Fruit fly (Drosophila melanogaster) whole organism, pupa: Measurements from ENCODE around the gene CG6654.

Source experiments
- CG10348 ChIP-seq: fragments of 200-800 bp; sonication (Bioruptor generic); IDR thresholded peaks from 2 replicates; pipeline ENCODE4 v1.3.6; 2022; ENCODE audit warnings: missing biosample characterization, missing genetic modification characterization
- CG12605 ChIP-seq: fragments of 200-800 bp; sonication (Bioruptor generic); IDR thresholded peaks from 2 replicates; pipeline ENCODE4 v1.3.6; 2022; ENCODE audit warnings: missing biosample characterization, missing genetic modification characterization
- CG13204 ChIP-seq: fragments of 200-800 bp; sonication (Bioruptor generic); optimal IDR thresholded peaks from 2 replicates; lab custom pipeline; 2018; ENCODE audit warnings: missing biosample characterization, mild to moderate bottlenecking, missing genetic modification characterization, moderate library complexity
- CG14655 ChIP-seq: fragments of 200-800 bp; sonication (Bioruptor generic); optimal IDR thresholded peaks from 3 replicates; lab custom pipeline; 2017; ENCODE audit warnings: mild to moderate bottlenecking, missing biosample characterization, missing genetic modification reagents, missing genetic modification characterization
- CG15710 ChIP-seq: fragments of 200-800 bp; sonication (Bioruptor generic); optimal IDR thresholded peaks from 2 replicates; lab custom pipeline; 2018; ENCODE audit warnings: missing biosample characterization, mild to moderate bottlenecking, missing genetic modification characterization, moderate library complexity
- CG17806 ChIP-seq: fragments of 200-800 bp; sonication (Bioruptor generic); optimal IDR thresholded peaks from 2 replicates; lab custom pipeline; 2018; ENCODE audit warnings: missing biosample characterization, mild to moderate bottlenecking, missing genetic modification characterization, moderate library complexity
- CG32121 ChIP-seq: fragments of 200-800 bp; sonication (Bioruptor generic); IDR thresholded peaks from 2 replicates; pipeline ENCODE4 v1.3.6; 2022; ENCODE audit warnings: missing biosample characterization, missing genetic modification characterization
- CG34367 ChIP-seq: fragments of 200-800 bp; sonication (Bioruptor generic); optimal IDR thresholded peaks from 2 replicates; lab custom pipeline; 2018; ENCODE audit warnings: missing biosample characterization, mild to moderate bottlenecking, missing genetic modification characterization
- CG4496 ChIP-seq: fragments of 200-800 bp; sonication (Bioruptor generic); IDR thresholded peaks from 3 replicates; pipeline ENCODE4 v1.3.6; 2022; ENCODE audit warnings: missing biosample characterization, missing genetic modification characterization
- CG8159 ChIP-seq: fragments of 200-800 bp; sonication (Bioruptor generic); optimal IDR thresholded peaks from 3 replicates; lab custom pipeline; 2018; ENCODE audit warnings: missing biosample characterization, mild to moderate bottlenecking, missing genetic modification characterization, moderate library complexity
- CG8301 ChIP-seq: fragments of 200-800 bp; sonication (Bioruptor generic); optimal IDR thresholded peaks from 2 replicates; lab custom pipeline; 2018; ENCODE audit warnings: missing biosample characterization, mild to moderate bottlenecking, missing genetic modification characterization
- CG9948 ChIP-seq: fragments of 200-800 bp; sonication (Bioruptor generic); optimal IDR thresholded peaks from 2 replicates; lab custom pipeline; 2018; ENCODE audit warnings: missing biosample characterization, mild to moderate bottlenecking, missing genetic modification characterization, moderate library complexity
- D1 ChIP-seq: fragments of 200-800 bp; sonication (Bioruptor generic); optimal IDR thresholded peaks from 2 replicates; lab custom pipeline; 2018; ENCODE audit warnings: missing biosample characterization, mild to moderate bottlenecking, missing genetic modification characterization, moderate library complexity
- EcR ChIP-seq: fragments of 200-800 bp; sonication (Bioruptor generic); optimal IDR thresholded peaks from 3 replicates; lab custom pipeline; 2019; ENCODE audit warnings: missing biosample characterization, missing genetic modification characterization, mild to moderate bottlenecking, moderate library complexity, missing genetic modification reagents
- Ets98B ChIP-seq: fragments of 200-800 bp; sonication (Bioruptor generic); IDR thresholded peaks from 2 replicates; pipeline ENCODE4 v1.3.6; 2022; ENCODE audit warnings: missing biosample characterization, missing genetic modification characterization
- Pif1A ChIP-seq: fragments of 200-800 bp; sonication (Bioruptor generic); optimal IDR thresholded peaks from 3 replicates; lab custom pipeline; 2016; ENCODE audit warnings: missing biosample characterization, missing genetic modification characterization
- Pif1B ChIP-seq: fragments of 200-800 bp; sonication (Bioruptor generic); optimal IDR thresholded peaks from 3 replicates; lab custom pipeline; 2016; ENCODE audit warnings: missing biosample characterization, missing genetic modification characterization
- Snoo ChIP-seq: fragments of 200-800 bp; sonication (Bioruptor generic); optimal IDR thresholded peaks from 3 replicates; lab custom pipeline; 2017; ENCODE audit warnings: missing biosample characterization, mild to moderate bottlenecking, missing genetic modification characterization, inconsistent platforms
- fd96Ca ChIP-seq: fragments of 200-800 bp; sonication (Bioruptor generic); IDR thresholded peaks from 3 replicates; pipeline ENCODE4 v1.3.6; 2022; ENCODE audit warnings: missing biosample characterization, missing genetic modification characterization
- gl ChIP-seq: fragments of 200-800 bp; sonication (Bioruptor generic); optimal IDR thresholded peaks from 2 replicates; lab custom pipeline; 2018; ENCODE audit warnings: missing biosample characterization, mild to moderate bottlenecking, missing genetic modification characterization
- rn ChIP-seq: fragments of 200-800 bp; sonication (Bioruptor generic); IDR thresholded peaks from 2 replicates; pipeline ENCODE4 v1.3.6; 2022; ENCODE audit warnings: missing biosample characterization, missing genetic modification characterization

CG6654 gene

dm6 chr3R:15205223-15205622 lies 8.2 kb downstream of the CG6654 start:
- TF ChIP-seq CG10348 (GFP tag; lab: Robert Waterston, UW), result no peak
- TF ChIP-seq CG4496, result peak; percentile 28; the same call in 1 of the 3 replicates
- no peak for TF ChIP-seq CG34367 (tag; lab: Kevin White, UChicago)
- no peak for TF ChIP-seq CG8159 (tag; lab: Kevin White, UChicago)
- TF ChIP-seq, all 21 proteins: peak for 1

- TF ChIP-seq EcR (GFP tag; lab: Kevin White, UChicago) (peak; percentile 52), CG10348 (GFP tag; lab: Robert Waterston, UW) (no peak), gl (tag; lab: Kevin White, UChicago) (no peak), Pif1A (GFP tag; lab: Kevin White, UChicago) (no peak)
Measured at dm6 chr3R:15198052-15198793, 15.2 kb downstream of the CG6654 start.

- TF ChIP-seq Pif1B, result no peak
- no peak for TF ChIP-seq D1
- TF ChIP-seq gl (tag; lab: Kevin White, UChicago), result peak; percentile 6
- TF ChIP-seq CG4496, result no peak
- TF ChIP-seq CG14655 (GFP tag; lab: Kevin White, UChicago), result no peak
- no peak for TF ChIP-seq CG13204 (GFP tag; lab: Kevin White, UChicago)
- TF ChIP-seq, all 21 proteins: peak for 1
Measured at dm6 chr3R:15197373-15197772, 16.1 kb downstream of the CG6654 start.

dm6 chr3R:15196134-15197034 lies 17.1 kb downstream of the CG6654 start, which contains the start of the genes Kpc1 and CG42542:
Gene Kpc1 (minus strand): TSS chr3R:15196210.
Gene CG42542 (plus strand): TSS chr3R:15196598.
- no peak for TF ChIP-seq CG10348 (GFP tag; lab: Robert Waterston, UW)
- TF ChIP-seq CG8301 (tag; lab: Kevin White, UChicago), result peak; percentile 29
- peak; percentile 43 for TF ChIP-seq CG15710
- TF ChIP-seq CG13204 (GFP tag; lab: Kevin White, UChicago), result no peak
- peak; percentile 10 for TF ChIP-seq Pif1A (GFP tag; lab: Kevin White, UChicago)
- no peak for TF ChIP-seq EcR (GFP tag; lab: Kevin White, UChicago)
- TF ChIP-seq fd96Ca (GFP tag; lab: Robert Waterston, UW), result 0 out of 3 replicates have a peak, but pooled peaks have one; percentile 40
- TF ChIP-seq CG9948 (tag; lab: Kevin White, UChicago), result no peak
- TF ChIP-seq Snoo (tag; lab: Kevin White, UChicago), result no peak
- TF ChIP-seq Ets98B (GFP tag; lab: Robert Waterston, UW), result no peak; the same call in none of the 2 replicates
- TF ChIP-seq CG8159 (tag; lab: Kevin White, UChicago), result peak; percentile 58
- TF ChIP-seq Pif1B, result no peak
- no peak for TF ChIP-seq D1
- TF ChIP-seq CG17806, result peak; percentile 50
- no peak for TF ChIP-seq CG14655 (GFP tag; lab: Kevin White, UChicago)
- TF ChIP-seq CG12605 (GFP tag; lab: Robert Waterston, UW), result 0 out of 2 replicates have a peak, but pooled peaks have one; percentile 23
- TF ChIP-seq CG4496, result peak; percentile 69
- TF ChIP-seq gl (tag; lab: Kevin White, UChicago), result no peak
- peak; percentile 44; the same call in 1 of the 2 replicates for TF ChIP-seq CG32121 (GFP tag; lab: Robert Waterston, UW)
- no peak for TF ChIP-seq rn (GFP tag; lab: Robert Waterston, UW)
- peak; percentile 30 for TF ChIP-seq CG34367 (tag; lab: Kevin White, UChicago)

- TF ChIP-seq CG12605 (GFP tag; lab: Robert Waterston, UW) (no peak), CG10348 (GFP tag; lab: Robert Waterston, UW) (no peak), CG15710 (no peak), CG8159 (tag; lab: Kevin White, UChicago) (no peak)
- TF ChIP-seq, all 21 proteins: peak for 0
Measured at dm6 chr3R:15181467-15181866, 32.0 kb downstream of the CG6654 start, which contains the start of gene Mf. Gene Mf (minus strand): TSS chr3R:15181510.

dm6 chr3R:15177230-15177629 lies 36.2 kb downstream of the CG6654 start:
- TF ChIP-seq CG9948 (tag; lab: Kevin White, UChicago), result no peak
- 0 out of 2 replicates have a peak, but pooled peaks have one; percentile 28 for TF ChIP-seq CG32121 (GFP tag; lab: Robert Waterston, UW)
